Worm (Caenorhabditis elegans): ENCODE measurements around the gene rfc-4.

ce11 chrIII:6968080-6968639 is 3.9 kb upstream of the rfc-4 start, which contains the start of gene panl-2:
- TF ChIP-seq ama-1 (optimal IDR thresholded peaks at IDR 0.05), result no peak
- no peak for TF ChIP-seq hmbx-1 (tag; optimal IDR thresholded peaks at IDR 0.05)
- TF ChIP-seq F13C5.2 (tag; optimal IDR thresholded peaks at IDR 0.05), result no peak

All from whole organism, early embryonic.